Fruit fly (Drosophila melanogaster) whole organism: Measurements from ENCODE around the gene CG13069.

Source experiments
- CG8478 ChIP-seq: fragments of >200 bp; optimal IDR thresholded peaks from 2 replicates; lab custom pipeline; 2018; ENCODE audit warnings: inconsistent platforms
- Dll ChIP-seq: fragments of >200 bp; optimal IDR thresholded peaks from 2 replicates; lab custom pipeline; 2017
- EcR ChIP-seq, 2 experiments: fragments of >200 bp; optimal IDR thresholded peaks; 2 replicates each; lab custom pipeline; 2017; ENCODE audit warnings: missing biosample characterization in 2 of 2, missing genetic modification characterization in 2 of 2, missing genetic modification reagents in 2 of 2
- pan ChIP-seq: fragments of >200 bp; optimal IDR thresholded peaks from 2 replicates; lab custom pipeline; 2017
- psq ChIP-seq: fragments of >200 bp; optimal IDR thresholded peaks from 2 replicates; lab custom pipeline; 2017
- usp ChIP-seq: fragments of >200 bp; optimal IDR thresholded peaks from 2 replicates; lab custom pipeline; 2017; ENCODE audit warnings: missing biosample characterization, missing genetic modification characterization, mixed read lengths

The CG13069 gene

DNA sequence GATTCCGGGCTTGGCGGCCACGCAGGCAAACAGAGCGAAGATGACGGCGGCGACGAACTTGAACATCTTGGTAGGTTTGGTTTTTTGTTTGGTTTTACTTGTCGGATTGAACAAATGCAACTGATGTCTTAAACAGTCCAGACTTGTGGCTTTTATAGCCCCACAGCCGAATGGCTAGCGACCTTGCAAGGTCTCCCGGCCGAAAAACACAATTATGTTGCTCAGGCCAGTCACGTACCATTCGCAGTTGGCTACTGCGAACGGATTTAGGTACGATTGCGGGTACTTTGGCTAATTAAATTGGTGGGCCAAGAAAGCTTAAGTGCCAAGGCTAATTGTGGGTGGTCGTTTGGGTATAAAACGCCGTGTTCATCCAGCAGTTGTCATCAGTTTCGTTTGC is at the start of gene CG13069, which contains the start of gene CG13051:
CG13069 (plus strand) TSS at position 386 of the 400 bp plus-strand sequence.
CG13051 (minus strand) TSS at position 101 of the 400 bp plus-strand sequence.
- TF ChIP-seq EcR (GFP tag; optimal IDR thresholded peaks at IDR 0.05; lab: Kevin White, UChicago), result no peak
- TF ChIP-seq Dll, result no peak
- TF ChIP-seq CG8478 (lab: Kevin White, UChicago), result no peak
- TF ChIP-seq psq, result no peak
- TF ChIP-seq pan, result no peak
- TF ChIP-seq usp (GFP tag; lab: Kevin White, UChicago), result no peak

- no peak for TF ChIP-seq Dll
Observed at dm6 chr3L:16215411-16215810, 49.8 kb upstream of the CG13069 start.

DNA sequence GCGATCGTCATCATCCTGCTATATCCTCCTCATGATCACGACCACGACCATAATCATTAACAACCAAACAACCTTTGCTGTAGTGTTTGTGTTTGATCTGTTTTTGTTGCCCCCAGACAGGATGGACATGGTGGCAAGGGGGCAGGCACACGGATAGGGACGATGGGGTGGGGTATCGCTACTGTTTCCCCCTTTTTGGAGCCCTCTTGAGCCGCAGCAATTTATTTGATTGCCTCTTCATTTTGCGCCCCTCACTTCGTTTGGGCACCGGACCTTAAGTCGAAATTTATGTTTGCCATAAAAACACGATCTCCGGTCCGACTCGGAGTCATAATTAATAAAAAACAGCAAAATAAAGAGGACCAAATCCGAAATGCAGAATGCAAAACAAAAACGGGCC is 49.4 kb upstream of the CG13069 start:
- TF ChIP-seq EcR (GFP tag; optimal IDR thresholded peaks at IDR 0.05; lab: Kevin White, UChicago) (no peak), Dll (peak; percentile 52), usp (GFP tag; lab: Kevin White, UChicago) (no peak), psq (no peak)

DNA sequence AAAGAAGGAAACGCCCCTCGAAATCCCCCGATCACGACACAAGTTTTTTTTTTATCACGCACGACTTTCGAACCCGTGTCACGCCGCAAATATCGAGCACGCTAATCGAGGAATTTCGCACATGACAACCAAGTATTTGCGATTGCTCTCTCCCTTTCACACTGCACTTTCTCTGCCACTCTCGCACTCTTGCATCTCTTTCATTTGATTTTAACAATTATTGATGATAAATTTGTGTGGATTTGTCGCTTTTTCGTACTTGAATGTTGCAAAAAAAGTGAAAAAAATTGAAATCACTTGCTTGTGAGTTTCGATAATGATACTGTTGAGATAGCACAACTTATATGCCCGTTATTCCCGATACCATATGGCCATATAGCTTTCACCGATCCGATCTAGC is 48.0 kb upstream of the CG13069 start, which contains the start of gene CG13073:
CG13073 (minus strand) TSS at position 101 of the 400 bp plus-strand sequence.
- no peak for TF ChIP-seq psq
- TF ChIP-seq usp (GFP tag; lab: Kevin White, UChicago), result no peak
- no peak for TF ChIP-seq pan
- TF ChIP-seq Dll, result no peak
- TF ChIP-seq CG8478 (lab: Kevin White, UChicago), result no peak
- no peak for TF ChIP-seq EcR (GFP tag; optimal IDR thresholded peaks at IDR 0.05; lab: Kevin White, UChicago)

DNA sequence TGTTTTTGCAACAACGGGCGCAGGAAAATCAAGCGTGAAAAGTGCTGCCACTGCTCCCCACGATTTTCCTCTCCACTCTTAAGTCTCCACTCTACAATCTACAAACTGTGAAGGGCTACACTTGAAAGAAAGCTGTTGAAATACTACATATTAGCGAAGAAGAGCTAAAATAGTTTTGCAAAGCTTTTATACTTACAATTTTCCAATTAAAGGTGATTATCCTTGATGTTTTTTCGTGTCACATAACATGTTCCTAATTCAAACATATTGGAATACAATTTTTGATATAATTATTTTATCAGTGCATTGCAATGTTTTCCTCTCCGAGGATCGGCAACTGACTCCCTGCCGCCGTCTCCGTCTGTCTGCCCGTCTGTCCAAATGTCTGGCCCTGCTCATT is 47.2 kb upstream of the CG13069 start:
- TF ChIP-seq psq, result no peak
- TF ChIP-seq Dll, result no peak
- TF ChIP-seq usp (GFP tag; lab: Kevin White, UChicago), result no peak
- TF ChIP-seq pan, result no peak
- no peak for TF ChIP-seq EcR (GFP tag; optimal IDR thresholded peaks at IDR 0.05; lab: Kevin White, UChicago)
- no peak for TF ChIP-seq CG8478 (lab: Kevin White, UChicago)

- TF ChIP-seq CG8478 (lab: Kevin White, UChicago), result no peak
- TF ChIP-seq pan, result no peak
- TF ChIP-seq EcR (GFP tag; optimal IDR thresholded peaks at IDR 0.05; lab: Kevin White, UChicago), result no peak
- no peak for TF ChIP-seq psq
- TF ChIP-seq Dll, result no peak
- TF ChIP-seq usp (GFP tag; lab: Kevin White, UChicago), result no peak
Observed at dm6 chr3L:16221278-16221677, 43.9 kb upstream of the CG13069 start.

DNA sequence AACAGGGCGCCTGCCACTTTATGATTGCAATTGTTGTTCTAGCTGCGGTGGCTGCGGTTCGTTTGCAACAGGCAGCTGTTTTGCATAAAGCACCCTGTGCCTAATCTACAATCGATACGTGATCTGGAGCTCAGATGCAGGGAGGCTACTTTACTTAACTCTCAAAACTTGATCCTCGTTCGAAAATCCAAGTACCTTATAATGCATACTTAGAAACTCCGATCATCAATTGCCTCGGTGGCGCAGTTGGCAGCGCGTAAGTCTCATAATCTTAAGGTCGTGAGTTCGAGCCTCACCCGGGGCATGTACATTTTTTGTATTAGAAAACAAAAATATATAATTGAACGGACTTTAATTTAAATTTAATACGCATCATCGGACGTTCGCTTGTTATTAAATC is 43.4 kb upstream of the CG13069 start:
- no peak for TF ChIP-seq CG8478 (lab: Kevin White, UChicago)
- no peak for TF ChIP-seq pan
- no peak for TF ChIP-seq psq
- TF ChIP-seq usp (GFP tag; lab: Kevin White, UChicago), result no peak
- no peak for TF ChIP-seq EcR (GFP tag; optimal IDR thresholded peaks at IDR 0.05; lab: Kevin White, UChicago)
- no peak for TF ChIP-seq Dll

DNA sequence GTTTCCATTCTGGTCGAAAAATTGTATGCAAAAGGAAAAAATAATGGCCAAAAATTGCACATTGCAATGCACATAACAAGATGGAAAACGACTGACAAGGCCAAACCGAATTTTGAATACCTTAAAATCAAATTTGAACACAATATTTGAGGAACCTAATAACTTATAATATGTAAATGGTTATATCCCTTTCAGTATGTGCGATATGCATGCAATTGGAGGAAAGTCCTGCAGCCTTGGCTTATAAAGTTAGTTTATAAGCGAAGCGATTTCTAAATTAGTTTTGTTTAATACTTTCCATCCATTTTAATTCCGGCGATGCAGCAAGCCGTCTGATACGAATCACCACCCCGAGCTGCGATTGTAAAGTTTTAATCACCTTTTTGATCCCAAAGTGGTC is 40.0 kb upstream of the CG13069 start:
- TF ChIP-seq psq, result no peak
- TF ChIP-seq pan, result no peak
- TF ChIP-seq Dll, result no peak
- TF ChIP-seq CG8478 (lab: Kevin White, UChicago), result no peak
- no peak for TF ChIP-seq EcR (GFP tag; optimal IDR thresholded peaks at IDR 0.05; lab: Kevin White, UChicago)
- TF ChIP-seq usp (GFP tag; lab: Kevin White, UChicago), result no peak

dm6 chr3L:16228659-16229205 is 36.5 kb upstream of the CG13069 start, which contains the start of gene Tmx3:
Tmx3 (plus strand) TSS chr3L:16229100.
- TF ChIP-seq CG8478 (lab: Kevin White, UChicago) (no peak), EcR (GFP tag; optimal IDR thresholded peaks at IDR 0.05; lab: Kevin White, UChicago) (no peak), Dll (no peak), usp (GFP tag; lab: Kevin White, UChicago) (no peak)

dm6 chr3L:16231857-16232256 is 33.3 kb upstream of the CG13069 start, which contains the start of the genes PDCD-5 and MED10:
PDCD-5 (minus strand) TSS chr3L:16232038.
MED10 (plus strand) TSS chr3L:16232084.
- no peak for TF ChIP-seq CG8478 (lab: Kevin White, UChicago)
- no peak for TF ChIP-seq EcR (GFP tag; optimal IDR thresholded peaks at IDR 0.05; lab: Kevin White, UChicago)
- no peak for TF ChIP-seq Dll

dm6 chr3L:16232924-16233323 is 32.3 kb upstream of the CG13069 start, which contains the start of gene Hsc20:
Hsc20 (plus strand) TSS chr3L:16233127.
- no peak for TF ChIP-seq usp (GFP tag; lab: Kevin White, UChicago)
- TF ChIP-seq EcR (GFP tag; optimal IDR thresholded peaks at IDR 0.05; lab: Kevin White, UChicago), result no peak

dm6 chr3L:16233850-16234494 is 31.2 kb upstream of the CG13069 start:
- TF ChIP-seq psq, result no peak
- no peak for TF ChIP-seq pan
- TF ChIP-seq EcR (GFP tag; optimal IDR thresholded peaks at IDR 0.05; lab: Kevin White, UChicago), result no peak
- no peak for TF ChIP-seq CG8478 (lab: Kevin White, UChicago)
- no peak for TF ChIP-seq Dll
- no peak for TF ChIP-seq usp (GFP tag; lab: Kevin White, UChicago)

- no peak for TF ChIP-seq pan
- TF ChIP-seq CG8478 (lab: Kevin White, UChicago), result no peak
- TF ChIP-seq usp (GFP tag; lab: Kevin White, UChicago), result no peak
- peak in 1 of 2 experiments; percentile 61 for TF ChIP-seq EcR (GFP tag; optimal IDR thresholded peaks at IDR 0.05; lab: Kevin White, UChicago)
Observed at dm6 chr3L:16241296-16241695, 23.9 kb upstream of the CG13069 start.
